Fruit fly (Drosophila melanogaster): ENCODE measurements around the gene Mo25.

The Mo25 gene

DNA sequence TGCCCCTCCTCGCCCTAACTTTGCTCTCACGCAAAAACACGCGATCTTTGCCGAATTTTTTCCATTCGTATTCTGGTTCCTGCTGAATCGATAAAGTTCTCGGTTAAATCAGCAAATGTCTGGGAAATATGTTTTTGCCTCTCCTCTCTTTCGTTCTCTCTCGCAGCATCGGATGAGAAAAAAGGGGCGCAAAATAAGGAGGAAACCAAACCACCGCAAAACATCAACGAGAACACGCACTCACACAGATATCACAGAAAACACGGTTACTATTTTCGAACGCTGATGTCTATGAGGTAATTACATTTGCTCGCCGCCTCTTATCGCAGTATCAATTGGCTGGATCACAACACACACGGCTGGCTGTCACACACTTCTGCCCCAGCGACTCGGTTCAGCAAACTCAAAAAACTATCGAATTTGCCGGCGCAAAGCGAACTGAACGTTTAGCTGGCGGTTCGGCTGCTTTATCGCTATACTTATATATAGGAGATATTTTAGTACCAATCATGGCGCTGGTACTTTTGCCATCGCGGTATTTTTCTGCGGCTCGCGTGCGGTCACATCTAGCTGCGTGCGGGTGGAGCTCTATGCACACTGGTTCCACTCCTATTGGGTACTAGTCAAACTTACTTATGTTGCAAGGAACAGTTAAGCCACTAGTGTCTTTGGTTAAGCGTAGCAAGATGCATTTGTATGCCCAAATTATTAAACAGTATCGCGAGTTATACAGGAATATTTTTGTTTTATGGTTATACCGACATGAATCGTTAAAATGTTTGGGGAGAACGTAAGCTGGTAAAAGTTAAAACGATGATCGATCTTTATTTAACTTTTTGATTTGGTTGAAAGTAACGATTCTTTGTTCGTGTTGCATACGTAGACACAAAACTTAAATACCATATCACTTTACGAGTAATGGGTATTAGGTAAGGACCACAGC is 46.2 kb upstream of the Mo25 start, which contains the start of gene Baldspot:
TSS of gene Baldspot (minus strand) at position 449 of the 943 bp plus-strand sequence.
- TF ChIP-seq Sp1 (GFP tag; optimal IDR thresholded peaks at IDR 0.05) (peak; percentile 42), dmrt93B (GFP tag; optimal IDR thresholded peaks at IDR 0.05) (peak; percentile 58), ey (GFP tag; optimal IDR thresholded peaks at IDR 0.05) (peak; percentile 30), Abd-B (GFP tag; optimal IDR thresholded peaks at IDR 0.05) (no peak), CG9705 (GFP tag; optimal IDR thresholded peaks at IDR 0.05) (peak; percentile 55), N (GFP tag; optimal IDR thresholded peaks at IDR 0.05) (no peak), h (GFP tag; optimal IDR thresholded peaks at IDR 0.05) (peak; percentile 78), dsf (GFP tag; optimal IDR thresholded peaks at IDR 0.05; ENCODE audit: borderline replicate concordance) (no peak), Jra (GFP tag; optimal IDR thresholded peaks at IDR 0.05) (no peak), fru (GFP tag; optimal IDR thresholded peaks at IDR 0.05) (peak; percentile 76), foxo (GFP tag; optimal IDR thresholded peaks at IDR 0.05) (peak in 1 of 2 experiments; percentile 87), dl (GFP tag; optimal IDR thresholded peaks at IDR 0.05; ENCODE audit: insufficient read depth in 1 of 2, partially characterized antibody in 2 of 2) (no peak), psq (GFP tag; optimal IDR thresholded peaks at IDR 0.05) (no peak), br (GFP tag; optimal IDR thresholded peaks at IDR 0.05) (peak; percentile 62), OdsH (GFP tag; optimal IDR thresholded peaks at IDR 0.05) (peak; percentile 25), Vsx2 (GFP tag; optimal IDR thresholded peaks at IDR 0.05; ENCODE audit: partially characterized antibody) (peak; percentile 12), Hr78 (GFP tag; optimal IDR thresholded peaks at IDR 0.05) (no peak), brk (GFP tag; optimal IDR thresholded peaks at IDR 0.05) (peak; percentile 39), CG32264 (GFP tag; optimal IDR thresholded peaks at IDR 0.05) (peak; percentile 57), HLH106 (tag; optimal IDR thresholded peaks at IDR 0.05) (peak; percentile 73), CrebA (GFP tag; optimal IDR thresholded peaks at IDR 0.05; ENCODE audit: borderline replicate concordance) (no peak), Dfd (GFP tag; optimal IDR thresholded peaks at IDR 0.05) (no peak), lola (GFP tag; optimal IDR thresholded peaks at IDR 0.05) (no peak), pan (optimal IDR thresholded peaks at IDR 0.05) (peak; percentile 32), usp (GFP tag; optimal IDR thresholded peaks at IDR 0.05) (no peak), sage (GFP tag; optimal IDR thresholded peaks at IDR 0.05) (peak; percentile 37), jim (GFP tag; optimal IDR thresholded peaks at IDR 0.05) (no peak), Hnf4 (GFP tag; optimal IDR thresholded peaks at IDR 0.05) (peak; percentile 47), rgr (GFP tag; optimal IDR thresholded peaks at IDR 0.05) (peak; percentile 18), Mio (GFP tag; optimal IDR thresholded peaks at IDR 0.05) (no peak), tai (GFP tag; optimal IDR thresholded peaks at IDR 0.05) (no peak), woc (GFP tag; optimal IDR thresholded peaks at IDR 0.05) (peak; percentile 95), Rel (GFP tag; optimal IDR thresholded peaks at IDR 0.05) (peak; percentile 46), Rel (tag; optimal IDR thresholded peaks at IDR 0.05) (peak; percentile 60), Hr83 (GFP tag; optimal IDR thresholded peaks at IDR 0.05; ENCODE audit: poor library complexity, severe bottlenecking) (peak; percentile 68), Myc (optimal IDR thresholded peaks at IDR 0.05) (no peak), Dif (GFP tag; optimal IDR thresholded peaks at IDR 0.05; ENCODE audit: partially characterized antibody) (peak; percentile 42), GATAd (GFP tag; optimal IDR thresholded peaks at IDR 0.05) (no peak), sv (GFP tag; optimal IDR thresholded peaks at IDR 0.05) (peak; percentile 71)

Measured in whole organism, wandering third instar larva.